Worm (Caenorhabditis elegans): ENCODE data around the gene mltn-3.

mltn-3 gene

DNA sequence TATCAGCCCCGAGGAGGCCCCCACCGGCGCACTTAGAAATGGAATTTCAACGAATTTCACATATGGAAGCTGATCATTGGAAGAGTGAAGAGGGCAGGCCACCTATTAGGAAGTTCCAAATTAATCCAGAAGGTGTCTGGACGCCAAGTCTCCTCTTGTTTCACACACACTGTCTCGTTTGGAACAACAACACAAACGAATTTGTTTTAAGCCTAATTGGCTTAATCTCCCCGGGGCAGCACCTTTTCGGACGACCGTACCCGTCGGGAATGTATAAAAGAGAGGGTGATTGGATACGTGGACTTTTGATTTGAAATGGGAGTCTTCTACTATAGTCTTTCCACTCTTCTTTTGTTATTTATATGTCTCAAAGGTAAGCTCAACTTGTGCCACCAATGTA, at the start of gene mltn-3:
Gene mltn-3, plus strand, starts transcription at position 301 of the 400 bp plus-strand sequence.
- TF ChIP-seq mdl-1 (tag; optimal IDR thresholded peaks at IDR 0.05): no peak
- TF ChIP-seq skn-1 (tag; optimal IDR thresholded peaks at IDR 0.05): no peak
- TF ChIP-seq ama-1 (optimal IDR thresholded peaks at IDR 0.05): no peak
- TF ChIP-seq lin-39 (tag; optimal IDR thresholded peaks at IDR 0.05): no peak
- TF ChIP-seq nfya-1 (tag; optimal IDR thresholded peaks at IDR 0.05; ENCODE audit: insufficient read depth): no peak
- TF ChIP-seq snpc-4 (tag; optimal IDR thresholded peaks at IDR 0.05): no peak
- no peak for TF ChIP-seq egl-27 (tag; optimal IDR thresholded peaks at IDR 0.05)
- TF ChIP-seq R02D3.7 (tag; optimal IDR thresholded peaks at IDR 0.05): no peak
- TF ChIP-seq unc-39 (tag; optimal IDR thresholded peaks at IDR 0.05): no peak

DNA sequence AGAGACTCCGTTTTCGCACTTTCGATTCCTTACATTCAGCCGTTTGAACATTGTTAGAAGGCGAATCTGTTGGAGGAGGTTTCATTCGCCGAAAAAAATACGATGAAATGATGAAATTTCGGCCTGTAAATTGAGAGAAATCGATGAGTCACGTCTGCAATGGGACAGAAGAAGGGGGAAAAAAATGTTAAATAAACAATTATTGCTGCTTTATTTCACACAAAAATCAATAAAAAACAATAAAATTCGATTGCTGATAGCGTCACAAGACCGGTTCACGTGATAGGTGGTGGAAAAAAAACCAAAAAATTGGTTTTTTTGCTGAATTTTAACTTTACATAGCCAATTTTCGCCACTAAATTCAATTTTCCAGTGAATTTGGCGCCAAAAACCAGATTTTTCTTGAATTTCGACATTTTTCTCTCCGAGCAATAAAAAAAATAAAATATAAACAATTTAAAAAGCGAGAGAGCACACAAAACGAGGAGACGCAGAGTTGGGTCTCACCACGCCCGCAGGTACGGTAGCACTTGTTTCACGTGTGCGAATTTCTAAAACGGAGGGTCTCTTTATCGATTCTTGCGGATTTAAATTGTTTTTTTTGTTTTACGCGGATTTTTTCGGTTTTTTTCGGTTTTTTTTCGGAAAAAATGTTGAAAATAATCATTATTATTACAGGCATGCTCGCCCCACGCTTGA, 43.8 kb upstream of the mltn-3 start, which contains the start of the genes cup-14 and ndub-8:
Gene cup-14, minus strand, starts transcription at position 51 of the 699 bp plus-strand sequence.
Gene ndub-8, plus strand, starts transcription at position 679 of the 699 bp plus-strand sequence.
- TF ChIP-seq fkh-2 (tag; optimal IDR thresholded peaks at IDR 0.05) (no peak), elt-1 (tag; optimal IDR thresholded peaks at IDR 0.05) (no peak), mdl-1 (tag; optimal IDR thresholded peaks at IDR 0.05) (no peak), nhr-25 (tag; optimal IDR thresholded peaks at IDR 0.05) (peak; percentile 64), nhr-12 (tag; optimal IDR thresholded peaks at IDR 0.05) (no peak), sea-2 (GFP tag; optimal IDR thresholded peaks at IDR 0.05) (no peak), egl-27 (tag; optimal IDR thresholded peaks at IDR 0.05) (no peak), hmg-11 (tag; optimal IDR thresholded peaks at IDR 0.05) (peak; percentile 82), nhr-67 (tag; optimal IDR thresholded peaks at IDR 0.05) (no peak), nhr-43 (tag; optimal IDR thresholded peaks at IDR 0.05; ENCODE audit: poor library complexity, severe bottlenecking) (no peak), nhr-11 (tag; optimal IDR thresholded peaks at IDR 0.05) (no peak), R02D3.7 (tag; optimal IDR thresholded peaks at IDR 0.05) (peak; percentile 74), ceh-28 (tag; optimal IDR thresholded peaks at IDR 0.05) (peak; percentile 87), nhr-237 (tag; optimal IDR thresholded peaks at IDR 0.05) (no peak), daf-12 (tag; optimal IDR thresholded peaks at IDR 0.05) (no peak), nhr-23 (tag; optimal IDR thresholded peaks at IDR 0.05) (peak; percentile 88), nhr-28 (tag; optimal IDR thresholded peaks at IDR 0.05) (no peak), ceh-82 (tag; optimal IDR thresholded peaks at IDR 0.05) (peak; percentile 65), lin-39 (tag; optimal IDR thresholded peaks at IDR 0.05) (peak; percentile 88), nhr-76 (tag; optimal IDR thresholded peaks at IDR 0.05) (peak; percentile 15), fos-1 (tag; optimal IDR thresholded peaks at IDR 0.05) (no peak), lsy-12 (tag; optimal IDR thresholded peaks at IDR 0.05) (peak; percentile 48), fkh-10 (GFP tag; optimal IDR thresholded peaks at IDR 0.05) (peak; percentile 92), pha-4 (tag; optimal IDR thresholded peaks at IDR 0.05) (peak; percentile 99), ama-1 (optimal IDR thresholded peaks at IDR 0.05) (peak; percentile 84), zag-1 (tag; optimal IDR thresholded peaks at IDR 0.05) (no peak), pqm-1 (tag; optimal IDR thresholded peaks at IDR 0.05) (peak; percentile 34), mml-1 (tag; optimal IDR thresholded peaks at IDR 0.05) (no peak), unc-62 (GFP tag; optimal IDR thresholded peaks at IDR 0.05) (no peak), ztf-4 (tag; optimal IDR thresholded peaks at IDR 0.05) (no peak), nfya-1 (tag; optimal IDR thresholded peaks at IDR 0.05; ENCODE audit: insufficient read depth) (peak; percentile 98), aly-2 (tag; optimal IDR thresholded peaks at IDR 0.05) (no peak), nhr-77 (tag; optimal IDR thresholded peaks at IDR 0.05) (peak; percentile 83), ztf-11 (tag; optimal IDR thresholded peaks at IDR 0.05) (no peak), ceh-9 (tag; optimal IDR thresholded peaks at IDR 0.05) (no peak), egl-5 (tag; optimal IDR thresholded peaks at IDR 0.05) (peak; percentile 97), elt-2 (tag; optimal IDR thresholded peaks at IDR 0.05) (peak; percentile 64), unc-39 (tag; optimal IDR thresholded peaks at IDR 0.05) (no peak), ceh-16 (tag; optimal IDR thresholded peaks at IDR 0.05) (no peak), eor-1 (tag; optimal IDR thresholded peaks at IDR 0.05) (peak in 1 of 2 experiments; percentile 38), skn-1 (tag; optimal IDR thresholded peaks at IDR 0.05) (peak; percentile 3), elt-3 (tag; optimal IDR thresholded peaks at IDR 0.05) (no peak), jun-1 (tag; optimal IDR thresholded peaks at IDR 0.05) (peak; percentile 36), ZK546.5 (tag; optimal IDR thresholded peaks at IDR 0.05) (peak; percentile 25), snpc-4 (tag; optimal IDR thresholded peaks at IDR 0.05) (peak; percentile 84), tbx-2 (tag; optimal IDR thresholded peaks at IDR 0.05) (peak; percentile 36), lin-15B (tag; optimal IDR thresholded peaks at IDR 0.05) (peak; percentile 83)

Data from whole organism, L3 larva.